Fruit fly (Drosophila melanogaster): ENCODE measurements around the gene Polr2D.
A peak's percentile ranks its signal among the peaks of the same experiment; 100 is the strongest.

The Polr2D gene

dm6 chr3R:18215300-18215699 lies 40.0 kb downstream of the Polr2D start (continued):
- TF ChIP-seq Ets96B (tag; optimal IDR thresholded peaks at IDR 0.05), result no peak
- no peak for TF ChIP-seq fkh (GFP tag; optimal IDR thresholded peaks at IDR 0.05)
- 0 out of 3 replicates have a peak, but pooled peaks have one; percentile 17 for TF ChIP-seq CG8119 (GFP tag; IDR thresholded peaks at IDR 0.05)
- TF ChIP-seq dac (GFP tag; optimal IDR thresholded peaks at IDR 0.05), result no peak
- no peak for TF ChIP-seq CG6808 (GFP tag; optimal IDR thresholded peaks at IDR 0.05)
- TF ChIP-seq CG6276 (GFP tag; optimal IDR thresholded peaks at IDR 0.05), result no peak
- no peak for TF ChIP-seq CG6163 (GFP tag; IDR thresholded peaks at IDR 0.05)
- no peak for TF ChIP-seq CG3919 (GFP tag; optimal IDR thresholded peaks at IDR 0.05)
- TF ChIP-seq achi (GFP tag; optimal IDR thresholded peaks at IDR 0.05), result peak; percentile 28
- TF ChIP-seq OdsH (GFP tag; optimal IDR thresholded peaks at IDR 0.05), result peak; percentile 57
- no peak for TF ChIP-seq CG11294 (GFP tag; IDR thresholded peaks at IDR 0.05)
- no peak for TF ChIP-seq CG34406 (GFP tag; optimal IDR thresholded peaks at IDR 0.05)
- no peak for TF ChIP-seq eg (GFP tag; IDR thresholded peaks at IDR 0.05)
- TF ChIP-seq CG11902 (GFP tag; optimal IDR thresholded peaks at IDR 0.05), result no peak
- peak; percentile 47 for TF ChIP-seq Smox (GFP tag; optimal IDR thresholded peaks at IDR 0.05)
- no peak for TF ChIP-seq fd59A (GFP tag; optimal IDR thresholded peaks at IDR 0.05)
- TF ChIP-seq CG31627 (GFP tag; optimal IDR thresholded peaks at IDR 0.05), result peak; percentile 58
- TF ChIP-seq Eip78C (GFP tag), result no peak
- TF ChIP-seq CG6854 (GFP tag; optimal IDR thresholded peaks at IDR 0.05), result no peak

dm6 chr3R:18208479-18208878 lies 46.8 kb downstream of the Polr2D start, which contains the start of gene CG44158:
TSS of gene CG44158 (plus strand) at chr3R:18208779.
- TF ChIP-seq Hr39 (GFP tag; optimal IDR thresholded peaks at IDR 0.05) (no peak), Eip93F (GFP tag; optimal IDR thresholded peaks at IDR 0.05) (no peak), CG4318 (GFP tag; optimal IDR thresholded peaks at IDR 0.05) (no peak), fd59A (GFP tag; optimal IDR thresholded peaks at IDR 0.05) (no peak), fkh (GFP tag; optimal IDR thresholded peaks at IDR 0.05) (no peak), salr (GFP tag; optimal IDR thresholded peaks at IDR 0.05) (no peak), Lpt (GFP tag; optimal IDR thresholded peaks at IDR 0.05) (no peak), CG31627 (GFP tag; optimal IDR thresholded peaks at IDR 0.05) (no peak), Sox14 (GFP tag; optimal IDR thresholded peaks at IDR 0.05) (no peak), CG1621 (tag; optimal IDR thresholded peaks at IDR 0.05) (no peak), fd85E (GFP tag; optimal IDR thresholded peaks at IDR 0.05) (no peak), dac (GFP tag; optimal IDR thresholded peaks at IDR 0.05) (no peak), Ets96B (tag; optimal IDR thresholded peaks at IDR 0.05) (no peak), net (GFP tag; optimal IDR thresholded peaks at IDR 0.05) (no peak), Sox15 (GFP tag; optimal IDR thresholded peaks at IDR 0.05) (no peak), CG8119 (GFP tag; IDR thresholded peaks at IDR 0.05) (no peak)
